Worm (Caenorhabditis elegans) whole organism, L4/young adult: ENCODE results near the gene sqv-8.

Experiments
- W03F9.2 ChIP-seq: fragments of 150-350 bp; optimal IDR thresholded peaks from 2 replicates; lab custom pipeline; 2014; ENCODE audit warnings: missing biosample characterization, missing genetic modification characterization
- dao-5 ChIP-seq: sonication (generic microtip); optimal IDR thresholded peaks from 2 replicates; lab custom pipeline; 2016; ENCODE audit warnings: missing genotype, missing genetic modification characterization, moderate library complexity, missing compliant biosample characterization
- him-1 ChIP-seq: sonication (generic microtip); optimal IDR thresholded peaks from 2 replicates; lab custom pipeline; 2016; ENCODE audit warnings: missing genotype, missing genetic modification reagents, missing genetic modification characterization, missing compliant biosample characterization

- TF ChIP-seq dao-5 (tag; lab: Kevin White, UChicago) (no peak), him-1 (tag; lab: Kevin White, UChicago) (no peak), W03F9.2 (tag; lab: Kevin White, UChicago) (no peak)
Measured at ce11 chrII:9658915-9659314, 12.1 kb downstream of the sqv-8 start, which contains the start of gene ZK1320.2.
